Worm (Caenorhabditis elegans) whole organism, L2 larva: ENCODE measurements around the gene nob-1.

ENCODE experiments used
- ama-1 ChIP-seq: fragments of 150-350 bp; optimal IDR thresholded peaks from 2 replicates; lab custom pipeline; 2018; ENCODE audit warnings: inconsistent platforms
- blmp-1 ChIP-seq: sonication (generic microtip); optimal IDR thresholded peaks from 2 replicates; lab custom pipeline; 2017; ENCODE audit warnings: missing genetic modification characterization, mild to moderate bottlenecking, missing compliant biosample characterization, antibody characterized with exemption, moderate library complexity; ENCODE audit not compliant: insufficient read depth
- elt-1 ChIP-seq: fragments of 150-350 bp; optimal IDR thresholded peaks from 2 replicates; lab custom pipeline; 2014; ENCODE audit warnings: missing biosample characterization, missing genetic modification characterization
- fos-1 ChIP-seq: fragments of 150-350 bp; optimal IDR thresholded peaks from 2 replicates; lab custom pipeline; 2014; ENCODE audit warnings: missing biosample characterization, missing genetic modification characterization
- lin-13 ChIP-seq: fragments of 150-350 bp; optimal IDR thresholded peaks from 2 replicates; lab custom pipeline; 2014; ENCODE audit warnings: missing biosample characterization, missing genetic modification reagents, missing genetic modification characterization
- lsy-2 ChIP-seq, 2 experiments: fragments of 150-350 bp in 1 of 2; sonication (generic microtip) in 1 of 2; optimal IDR thresholded peaks; 2 replicates each; lab custom pipeline; 2014 to 2017; ENCODE audit warnings: missing biosample characterization in 2 of 2, missing genetic modification characterization in 2 of 2
- nhr-11 ChIP-seq: fragments of 150-350 bp; optimal IDR thresholded peaks from 2 replicates; lab custom pipeline; 2014; ENCODE audit warnings: missing biosample characterization, missing genetic modification characterization
- nhr-12 ChIP-seq: fragments of 150-350 bp; optimal IDR thresholded peaks from 2 replicates; lab custom pipeline; 2014; ENCODE audit warnings: missing biosample characterization, missing genetic modification characterization
- zag-1 ChIP-seq: fragments of 150-350 bp; optimal IDR thresholded peaks from 2 replicates; lab custom pipeline; 2014; ENCODE audit warnings: missing biosample characterization, missing genetic modification characterization
- ztf-11 ChIP-seq: sonication (generic microtip); optimal IDR thresholded peaks from 2 replicates; lab custom pipeline; 2017; ENCODE audit warnings: missing biosample characterization, missing genetic modification characterization

- no peak for TF ChIP-seq nhr-11 (tag; lab: Kevin White, UChicago)
- TF ChIP-seq elt-1 (tag; lab: Kevin White, UChicago): no peak
- no peak for TF ChIP-seq ztf-11 (tag; lab: Kevin White, UChicago)
- TF ChIP-seq fos-1 (tag; lab: Kevin White, UChicago): no peak
- no peak for TF ChIP-seq lin-13 (GFP tag; lab: Kevin White, UChicago)
- no peak for TF ChIP-seq blmp-1 (tag; lab: Kevin White, UChicago)
- no peak for TF ChIP-seq nhr-12
- TF ChIP-seq ama-1 (lab: Kevin White, UChicago): no peak
- no peak for TF ChIP-seq zag-1 (tag; lab: Kevin White, UChicago)
- no peak for TF ChIP-seq lsy-2 (tag; optimal IDR thresholded peaks at IDR 0.05; lab: Kevin White, UChicago)
Observed at ce11 chrIII:12030669-12031068, 53.4 kb downstream of the nob-1 start, which contains the start of gene Y79H2A.2.
